Worm (Caenorhabditis elegans): ENCODE data around the gene reps-1.

ce11 chrV:19010405-19010804, 20.1 kb upstream of the reps-1 start:
- no peak for TF ChIP-seq mep-1 (tag; optimal IDR thresholded peaks at IDR 0.05)
- no peak for TF ChIP-seq bed-3 (GFP tag; optimal IDR thresholded peaks at IDR 0.05)
- TF ChIP-seq elt-1 (tag; optimal IDR thresholded peaks at IDR 0.05; ENCODE audit: borderline replicate concordance, insufficient read depth), result no peak
- TF ChIP-seq nhr-76 (tag; optimal IDR thresholded peaks at IDR 0.05), result no peak
- no peak for TF ChIP-seq unc-39 (tag; optimal IDR thresholded peaks at IDR 0.05)
- TF ChIP-seq ztf-11 (tag; optimal IDR thresholded peaks at IDR 0.05), result no peak

Data from whole organism, mixed stage, embryonic.